Fruit fly (Drosophila melanogaster): ENCODE measurements around the gene Mvb12.

Gene Mvb12

DNA sequence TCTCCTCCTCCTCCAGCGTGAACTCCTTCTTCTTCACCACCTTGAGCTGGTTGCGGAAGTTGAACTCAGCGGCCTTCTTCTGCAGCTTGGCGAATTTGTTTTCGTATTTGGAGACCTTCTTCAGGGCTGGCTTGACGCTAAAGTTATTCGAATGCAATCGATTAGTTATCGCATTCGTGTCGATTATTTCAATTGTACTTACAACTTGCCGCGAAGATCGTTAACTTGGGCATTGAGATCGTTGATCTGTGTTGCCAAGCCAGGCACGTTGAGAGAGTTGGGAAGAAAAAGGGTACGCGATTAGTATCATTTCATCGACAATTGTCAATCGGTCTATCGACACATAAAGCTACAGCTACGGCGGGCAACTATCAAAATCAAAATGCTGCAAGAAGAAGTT is 5.6 kb upstream of the Mvb12 start:
- no peak for TF ChIP-seq Hr38 (GFP tag; optimal IDR thresholded peaks at IDR 0.05)
- TF ChIP-seq fkh (GFP tag; optimal IDR thresholded peaks at IDR 0.05): no peak
- no peak for TF ChIP-seq topi (GFP tag; optimal IDR thresholded peaks at IDR 0.05)
- TF ChIP-seq CG8319 (GFP tag; optimal IDR thresholded peaks at IDR 0.05): no peak
- TF ChIP-seq CG6276 (GFP tag; optimal IDR thresholded peaks at IDR 0.05): no peak
- no peak for TF ChIP-seq net (GFP tag; optimal IDR thresholded peaks at IDR 0.05)
- TF ChIP-seq salr (GFP tag; optimal IDR thresholded peaks at IDR 0.05): no peak
- no peak for TF ChIP-seq CG11294 (GFP tag; IDR thresholded peaks at IDR 0.05)
- no peak for TF ChIP-seq CG9139 (GFP tag; optimal IDR thresholded peaks at IDR 0.05)
- TF ChIP-seq CG10669 (GFP tag; optimal IDR thresholded peaks at IDR 0.05): no peak
- TF ChIP-seq CG6792 (GFP tag; optimal IDR thresholded peaks at IDR 0.05): no peak
- TF ChIP-seq CG11762 (GFP tag; optimal IDR thresholded peaks at IDR 0.05; ENCODE audit: insufficient read depth): no peak
- no peak for TF ChIP-seq CG6808 (GFP tag; optimal IDR thresholded peaks at IDR 0.05)
- no peak for TF ChIP-seq CG11902 (GFP tag; optimal IDR thresholded peaks at IDR 0.05)
- TF ChIP-seq spab (GFP tag; optimal IDR thresholded peaks at IDR 0.05): no peak
- no peak for TF ChIP-seq Smox (GFP tag; optimal IDR thresholded peaks at IDR 0.05)
- TF ChIP-seq OdsH (GFP tag; optimal IDR thresholded peaks at IDR 0.05): no peak
- no peak for TF ChIP-seq Gug (GFP tag; IDR thresholded peaks at IDR 0.05)
- no peak for TF ChIP-seq acj6 (GFP tag; optimal IDR thresholded peaks at IDR 0.05)
- TF ChIP-seq CG16779 (tag; optimal IDR thresholded peaks at IDR 0.05): no peak

DNA sequence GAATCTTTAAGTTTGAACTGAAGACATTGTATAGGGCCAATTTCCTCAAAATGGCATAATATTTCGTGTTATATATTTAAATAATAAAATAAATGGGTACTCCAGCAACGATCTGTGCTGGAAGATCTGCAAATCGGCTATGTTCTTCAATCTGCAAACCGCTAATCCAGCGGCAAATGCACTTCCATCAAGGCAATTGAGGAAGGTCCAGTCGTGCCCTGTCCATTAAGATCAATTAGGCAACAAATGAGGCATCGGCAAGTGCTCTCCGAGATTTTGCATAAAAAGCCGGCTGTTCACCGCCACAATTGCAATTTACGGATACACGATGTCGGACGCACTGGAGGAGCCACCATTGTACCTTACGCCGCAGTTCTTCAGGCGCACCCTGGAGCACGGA is 2.2 kb upstream of the Mvb12 start, which contains the start of gene CG7135:
CG7135 (plus strand) TSS at position 301 of the 400 bp plus-strand sequence.
- no peak for TF ChIP-seq Sox14 (GFP tag; optimal IDR thresholded peaks at IDR 0.05)
- no peak for TF ChIP-seq topi (GFP tag; optimal IDR thresholded peaks at IDR 0.05)
- TF ChIP-seq CG15336 (GFP tag; IDR thresholded peaks at IDR 0.05): no peak
- no peak for TF ChIP-seq achi (GFP tag; optimal IDR thresholded peaks at IDR 0.05)

DNA sequence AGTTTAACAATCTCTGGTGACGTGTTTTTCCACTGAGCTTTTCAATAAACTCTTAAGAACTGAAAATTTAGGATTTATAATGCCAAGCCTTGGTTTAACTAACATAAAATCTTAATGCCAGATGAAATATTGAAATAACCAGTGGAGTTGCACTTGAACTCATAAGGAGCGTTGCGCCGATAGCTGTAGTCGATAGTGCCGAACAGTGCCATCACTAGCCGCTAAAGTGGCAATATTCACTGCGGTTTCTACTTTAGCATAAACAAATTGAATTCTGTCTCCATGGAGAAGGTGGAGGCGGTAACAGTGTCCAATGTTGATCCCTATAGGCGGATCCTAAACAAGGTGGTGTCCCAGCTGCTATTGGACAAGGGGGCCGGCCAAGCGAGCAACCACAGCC is 664 bp upstream of the Mvb12 start, which contains the start of gene Taf8:
Taf8 (plus strand) TSS at position 193 of the 400 bp plus-strand sequence.
- TF ChIP-seq eg (GFP tag; IDR thresholded peaks at IDR 0.05) (0 out of 3 replicates have a peak, but pooled peaks have one; percentile 14), Eip93F (GFP tag; optimal IDR thresholded peaks at IDR 0.05) (no peak)

DNA sequence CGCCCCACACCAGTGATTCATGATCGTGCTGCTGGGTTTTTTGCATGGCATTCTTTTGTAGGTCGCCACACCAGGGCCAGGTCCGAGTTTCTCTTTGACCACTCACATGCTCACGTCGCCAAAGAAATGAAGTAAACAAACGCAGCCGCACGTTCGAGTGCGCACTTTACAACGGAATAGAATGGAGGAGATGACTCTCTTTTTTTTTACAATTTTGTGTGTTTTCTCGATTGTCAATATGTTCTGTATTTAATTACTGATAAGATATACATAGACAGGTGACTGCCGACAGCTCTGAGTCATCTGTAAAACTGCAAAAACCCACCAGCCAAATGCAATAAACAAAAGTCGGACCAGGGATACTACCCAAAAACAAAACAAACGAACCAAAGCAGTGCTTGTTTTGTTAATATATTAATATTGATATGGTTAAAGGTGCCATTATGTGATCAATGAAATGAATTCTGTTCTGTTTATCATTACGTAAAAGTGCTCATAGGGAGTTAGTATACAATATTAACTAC is 906 bp downstream of the Mvb12 start:
- TF ChIP-seq esn (GFP tag; optimal IDR thresholded peaks at IDR 0.05) (no peak), Eip78C (GFP tag) (peak; percentile 75), cyc (GFP tag; optimal IDR thresholded peaks at IDR 0.05) (no peak), eg (GFP tag; IDR thresholded peaks at IDR 0.05) (0 out of 3 replicates have a peak, but pooled peaks have one; percentile 25), svp (GFP tag) (peak; percentile 51), fkh (GFP tag; optimal IDR thresholded peaks at IDR 0.05) (peak; percentile 62)

DNA sequence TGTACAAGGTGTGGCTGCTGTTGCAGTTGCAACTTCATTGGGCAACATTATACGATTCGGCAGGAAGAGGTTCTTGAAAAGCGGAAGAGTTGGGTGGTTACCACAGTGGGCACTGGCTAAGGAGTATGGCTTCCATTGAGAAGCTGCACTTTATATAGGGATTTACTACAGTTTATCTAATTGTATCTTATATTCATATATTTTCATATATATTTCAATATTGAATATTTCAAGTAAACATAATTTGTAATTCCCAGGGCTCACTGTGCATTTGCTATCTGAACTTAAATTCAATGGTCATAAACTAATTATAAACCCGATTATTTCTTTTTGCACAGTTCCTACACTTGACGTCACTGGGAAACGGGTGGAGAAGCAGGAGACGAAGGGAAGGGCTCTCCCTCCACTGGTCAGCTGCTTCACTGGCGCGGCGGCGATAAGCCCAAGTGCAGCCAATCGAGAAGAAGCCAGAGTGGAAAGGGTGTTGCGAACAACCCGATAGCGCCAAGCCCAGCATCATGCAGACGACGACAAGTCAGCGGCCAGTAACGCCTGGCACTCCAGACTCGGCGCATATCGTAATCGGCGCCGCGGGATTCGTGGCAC is 6.3 kb downstream of the Mvb12 start:
- peak; percentile 49 for TF ChIP-seq CG10631 (GFP tag; optimal IDR thresholded peaks at IDR 0.05)
- TF ChIP-seq vri (GFP tag; optimal IDR thresholded peaks at IDR 0.05): no peak
- TF ChIP-seq CG11902 (GFP tag; optimal IDR thresholded peaks at IDR 0.05): peak; percentile 6
- peak; percentile 34 for TF ChIP-seq net (GFP tag; optimal IDR thresholded peaks at IDR 0.05)
- TF ChIP-seq CG6792 (GFP tag; optimal IDR thresholded peaks at IDR 0.05): peak; percentile 46
- no peak for TF ChIP-seq CG8319 (GFP tag; optimal IDR thresholded peaks at IDR 0.05)
- peak; percentile 72 for TF ChIP-seq CG32006 (GFP tag; optimal IDR thresholded peaks at IDR 0.05)
- TF ChIP-seq Sox14 (GFP tag; optimal IDR thresholded peaks at IDR 0.05): peak; percentile 4
- peak; percentile 19 for TF ChIP-seq cyc (GFP tag; optimal IDR thresholded peaks at IDR 0.05)
- TF ChIP-seq CG15336 (GFP tag; IDR thresholded peaks at IDR 0.05): peak; percentile 65
- TF ChIP-seq CG10669 (GFP tag; optimal IDR thresholded peaks at IDR 0.05): peak; percentile 53
- TF ChIP-seq OdsH (GFP tag; optimal IDR thresholded peaks at IDR 0.05): peak; percentile 65
- TF ChIP-seq acj6 (GFP tag; optimal IDR thresholded peaks at IDR 0.05): peak; percentile 52
- peak; percentile 29 for TF ChIP-seq Eip75B (GFP tag; optimal IDR thresholded peaks at IDR 0.05)
- peak; percentile 10 for TF ChIP-seq Smox (GFP tag; optimal IDR thresholded peaks at IDR 0.05)
- peak in 1 of 2 experiments; percentile 14 for TF ChIP-seq salr (GFP tag; optimal IDR thresholded peaks at IDR 0.05)
- TF ChIP-seq Ets21C (GFP tag; optimal IDR thresholded peaks at IDR 0.05): no peak
- TF ChIP-seq dac (GFP tag; optimal IDR thresholded peaks at IDR 0.05): no peak
- peak; percentile 5 for TF ChIP-seq spab (GFP tag; optimal IDR thresholded peaks at IDR 0.05)
- peak; percentile 49 for TF ChIP-seq CG6276 (GFP tag; optimal IDR thresholded peaks at IDR 0.05)
- peak; percentile 5 for TF ChIP-seq CG4318 (GFP tag; optimal IDR thresholded peaks at IDR 0.05)
- TF ChIP-seq fd85E (GFP tag; optimal IDR thresholded peaks at IDR 0.05): no peak
- TF ChIP-seq fkh (GFP tag; optimal IDR thresholded peaks at IDR 0.05): no peak
- TF ChIP-seq lz (GFP tag; optimal IDR thresholded peaks at IDR 0.05): peak; percentile 16
- TF ChIP-seq eg (GFP tag; IDR thresholded peaks at IDR 0.05): peak; percentile 42; the same call in 1 of the 3 replicates
- TF ChIP-seq CG8119 (GFP tag; IDR thresholded peaks at IDR 0.05): peak; percentile 68
- TF ChIP-seq CG1621 (tag; optimal IDR thresholded peaks at IDR 0.05): no peak
- TF ChIP-seq Hr39 (GFP tag; optimal IDR thresholded peaks at IDR 0.05): no peak

All from whole organism, prepupa.